Fruit fly (Drosophila melanogaster) whole organism, wandering third instar larva: Measurements from ENCODE around the gene CG11726.

ENCODE experiments used
- CG32264 ChIP-seq: fragments of 200-800 bp; sonication (Bioruptor generic); optimal IDR thresholded peaks from 2 replicates; lab custom pipeline; 2016; ENCODE audit warnings: missing biosample characterization, missing genetic modification characterization
- CrebA ChIP-seq: fragments of 200-800 bp; sonication (Bioruptor generic); optimal IDR thresholded peaks from 2 replicates; lab custom pipeline; 2016; ENCODE audit warnings: missing biosample characterization, mild to moderate bottlenecking, missing genetic modification characterization, borderline replicate concordance
- GATAd ChIP-seq: sonication (Bioruptor generic); optimal IDR thresholded peaks from 2 replicates; lab custom pipeline; 2016; ENCODE audit warnings: missing biosample characterization, missing genetic modification characterization
- HLH106 ChIP-seq: fragments of 200-800 bp; optimal IDR thresholded peaks from 3 replicates; lab custom pipeline; 2019; ENCODE audit warnings: missing biosample characterization, mild to moderate bottlenecking, missing genetic modification characterization, moderate library complexity
- Hr83 ChIP-seq: fragments of 200-300 bp; sonication (Bioruptor generic); optimal IDR thresholded peaks from 2 replicates; lab custom pipeline; 2016; ENCODE audit warnings: missing biosample characterization, mild to moderate bottlenecking, missing genetic modification characterization, moderate library complexity; ENCODE audit not compliant: poor library complexity, severe bottlenecking
- Jra ChIP-seq: sonication (Bioruptor generic); optimal IDR thresholded peaks from 2 replicates; lab custom pipeline; 2016; ENCODE audit warnings: missing biosample characterization, missing genetic modification characterization
- Mio ChIP-seq: sonication (Bioruptor generic); optimal IDR thresholded peaks from 2 replicates; lab custom pipeline; 2016; ENCODE audit warnings: missing biosample characterization, missing genetic modification characterization
- OdsH ChIP-seq: fragments of 200-800 bp; sonication (Bioruptor generic); optimal IDR thresholded peaks from 2 replicates; lab custom pipeline; 2016; ENCODE audit warnings: missing biosample characterization, mild to moderate bottlenecking, missing genetic modification characterization
- Rel ChIP-seq, 2 experiments: fragments of 200-800 bp; sonication (Bioruptor generic) in 1 of 2; optimal IDR thresholded peaks; 2 replicates in 1 of 2; 3 replicates in 1 of 2; lab custom pipeline; 2016 to 2019; ENCODE audit warnings: mild to moderate bottlenecking in 2 of 2, missing biosample characterization in 2 of 2, missing genetic modification characterization in 2 of 2, moderate library complexity in 1 of 2
- Vsx2 ChIP-seq: fragments of 200-300, 225-300 bp; sonication (Bioruptor generic); optimal IDR thresholded peaks from 2 replicates; lab custom pipeline; 2018; ENCODE audit warnings: missing biosample characterization, missing genetic modification characterization; ENCODE audit not compliant: partially characterized antibody
- br ChIP-seq: fragments of 200-800 bp; sonication (Bioruptor generic); optimal IDR thresholded peaks from 2 replicates; lab custom pipeline; 2016; ENCODE audit warnings: missing biosample characterization, missing genetic modification characterization
- brk ChIP-seq: fragments of 200-800 bp; sonication (Bioruptor generic); optimal IDR thresholded peaks from 2 replicates; lab custom pipeline; 2016; ENCODE audit warnings: missing biosample characterization, mild to moderate bottlenecking, missing genetic modification characterization
- dmrt93B ChIP-seq: fragments of 200-800 bp; sonication (Bioruptor generic); optimal IDR thresholded peaks from 2 replicates; lab custom pipeline; 2018; ENCODE audit warnings: missing biosample characterization, mild to moderate bottlenecking, missing genetic modification characterization
- foxo ChIP-seq, 2 experiments: fragments of 200-800 bp; sonication (Bioruptor generic); optimal IDR thresholded peaks; 2 replicates in 1 of 2; 3 replicates in 1 of 2; lab custom pipeline; 2016 to 2017; ENCODE audit warnings: missing biosample characterization in 2 of 2, missing genetic modification characterization in 2 of 2
- h ChIP-seq: fragments of 200-800 bp; sonication (Bioruptor generic); optimal IDR thresholded peaks from 3 replicates; lab custom pipeline; 2016; ENCODE audit warnings: missing biosample characterization, mild to moderate bottlenecking, missing genetic modification characterization
- lola ChIP-seq: fragments of >200 bp; optimal IDR thresholded peaks from 2 replicates; lab custom pipeline; 2017; ENCODE audit warnings: missing biosample characterization, missing genetic modification characterization
- rgr ChIP-seq: fragments of 200-800 bp; sonication (Bioruptor generic); optimal IDR thresholded peaks from 3 replicates; lab custom pipeline; 2016; ENCODE audit warnings: missing biosample characterization, mild to moderate bottlenecking, missing genetic modification characterization
- tai ChIP-seq: sonication (Bioruptor generic); optimal IDR thresholded peaks from 2 replicates; lab custom pipeline; 2016; ENCODE audit warnings: missing biosample characterization, missing genetic modification characterization

CG11726 gene

dm6 chr3L:11444861-11445260 is 50.4 kb downstream of the CG11726 start, which contains the start of gene CG7557:
Gene CG7557, plus strand, starts transcription at chr3L:11445161.
- no peak for TF ChIP-seq dmrt93B
- no peak for TF ChIP-seq OdsH
- TF ChIP-seq foxo (GFP tag; optimal IDR thresholded peaks at IDR 0.05; lab: Kevin White, UChicago) = no peak
- no peak for TF ChIP-seq br (GFP tag; lab: Kevin White, UChicago)
- no peak for TF ChIP-seq Rel (GFP tag; optimal IDR thresholded peaks at IDR 0.05; lab: Kevin White, UChicago)
- TF ChIP-seq Rel (tag; optimal IDR thresholded peaks at IDR 0.05; lab: Kevin White, UChicago) = no peak
- no peak for TF ChIP-seq CG32264 (GFP tag; lab: Kevin White, UChicago)
- TF ChIP-seq GATAd (GFP tag; lab: Kevin White, UChicago) = no peak
- TF ChIP-seq Mio (GFP tag; lab: Kevin White, UChicago) = no peak
- TF ChIP-seq rgr (GFP tag; lab: Kevin White, UChicago) = no peak
- TF ChIP-seq h (GFP tag; lab: Kevin White, UChicago) = no peak
- no peak for TF ChIP-seq brk
- TF ChIP-seq CrebA (GFP tag; lab: Kevin White, UChicago) = no peak
- TF ChIP-seq Jra (GFP tag; lab: Kevin White, UChicago) = no peak
- TF ChIP-seq lola (GFP tag; lab: Kevin White, UChicago) = no peak
- no peak for TF ChIP-seq Vsx2 (GFP tag; lab: Kevin White, UChicago)
- no peak for TF ChIP-seq HLH106 (tag; lab: Kevin White, UChicago)
- no peak for TF ChIP-seq Hr83 (GFP tag; lab: Kevin White, UChicago)
- TF ChIP-seq tai (GFP tag; lab: Kevin White, UChicago) = no peak
